Worm (Caenorhabditis elegans) whole organism, midembryonic: ENCODE results near the gene fbxa-127.

ENCODE experiments used
- T22C8.4 ChIP-seq: fragments of 200-800 bp; sonication (Bioruptor generic); IDR thresholded peaks from 2 replicates; pipeline ENCODE4 v1.3.6; 2022; ENCODE audit warnings: missing genetic modification characterization, missing compliant biosample characterization
- cog-1 ChIP-seq: sonication (generic microtip); optimal IDR thresholded peaks from 2 replicates; lab custom pipeline; 2016; ENCODE audit warnings: missing genetic modification characterization, missing compliant biosample characterization
- flt-1 ChIP-seq: fragments of 200-800 bp; sonication (Bioruptor generic); IDR thresholded peaks from 2 replicates; pipeline ENCODE4 v1.3.6; 2022; ENCODE audit warnings: missing genetic modification characterization, missing compliant biosample characterization
- klf-2 ChIP-seq: fragments of 200-800 bp; sonication (Bioruptor generic); conservative IDR thresholded peaks from 2 replicates; pipeline ENCODE4 v1.3.6; 2022; ENCODE audit warnings: missing genetic modification reagents, missing genetic modification characterization, missing compliant biosample characterization
- med-1 ChIP-seq: sonication (generic microtip); optimal IDR thresholded peaks from 2 replicates; lab custom pipeline; 2017; ENCODE audit warnings: missing genetic modification characterization, mild to moderate bottlenecking, missing compliant biosample characterization, antibody characterized with exemption, missing genetic modification reagents; ENCODE audit not compliant: insufficient read depth
- ref-1 ChIP-seq: fragments of 200-800 bp; sonication (Bioruptor generic); conservative IDR thresholded peaks from 2 replicates; pipeline ENCODE4 v1.3.6; 2022; ENCODE audit warnings: missing genetic modification reagents, missing genetic modification characterization, missing compliant biosample characterization
- tab-1 ChIP-seq: fragments of 200-800 bp; sonication (Bioruptor generic); IDR thresholded peaks from 2 replicates; pipeline ENCODE4 v1.3.6; 2022; ENCODE audit warnings: missing genetic modification characterization, missing compliant biosample characterization
- ztf-23 ChIP-seq: fragments of 200-800 bp; sonication (Bioruptor generic); IDR thresholded peaks from 2 replicates; pipeline ENCODE4 v1.3.6; 2022; ENCODE audit warnings: missing genetic modification reagents, missing genetic modification characterization, missing compliant biosample characterization
- ztf-29 ChIP-seq: fragments of 200-800 bp; sonication (Bioruptor generic); IDR thresholded peaks from 2 replicates; pipeline ENCODE4 v1.3.6; 2022; ENCODE audit warnings: missing genetic modification reagents, missing genetic modification characterization, missing compliant biosample characterization

Gene fbxa-127

DNA sequence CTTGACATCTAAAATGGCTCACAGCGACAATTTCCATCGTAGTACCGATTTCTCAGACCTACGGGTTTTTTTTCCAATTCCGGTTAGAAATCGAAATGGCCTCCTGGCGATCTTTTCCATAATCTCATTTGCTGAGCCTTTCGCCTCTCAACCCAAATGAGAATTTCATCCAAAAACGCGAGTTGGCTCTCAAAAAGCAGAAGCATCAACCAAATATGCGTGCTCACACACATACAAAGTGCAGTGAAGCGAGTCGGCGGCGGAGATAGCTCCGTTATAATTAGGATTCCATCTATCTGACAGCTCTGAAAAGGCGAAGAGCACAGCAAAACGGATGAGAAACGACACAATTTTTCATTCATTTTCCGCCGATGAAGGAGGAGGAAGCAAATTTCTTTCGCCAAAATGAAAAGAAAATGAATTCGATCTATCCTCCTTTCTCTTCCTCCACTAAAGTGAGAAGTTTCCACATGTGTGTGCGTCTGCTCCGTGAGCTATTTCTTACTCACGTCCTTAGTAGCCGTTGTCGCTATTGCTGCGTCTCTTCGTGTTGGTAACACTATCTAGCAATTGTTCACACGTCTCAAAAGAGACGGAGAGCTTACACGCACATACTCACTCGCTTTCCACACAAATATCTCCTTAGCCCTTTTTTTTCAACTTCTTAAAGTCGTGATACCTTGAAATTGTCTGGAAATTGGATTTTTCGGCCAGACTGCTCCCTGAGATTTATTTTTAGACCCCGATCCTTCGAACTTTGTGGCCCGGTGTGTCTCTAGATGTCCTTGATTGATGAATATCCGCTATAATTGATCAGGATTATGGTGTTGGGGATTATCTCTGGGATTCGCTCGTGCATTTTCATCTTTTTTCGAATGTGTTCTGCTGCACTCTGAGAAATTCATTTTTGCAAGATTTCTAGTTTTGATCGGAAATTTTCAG lies 23.8 kb downstream of the fbxa-127 start:
- no peak for TF ChIP-seq ref-1 (GFP tag; lab: Robert Waterston, UW)
- TF ChIP-seq flt-1 (GFP tag; lab: Robert Waterston, UW): no peak

DNA sequence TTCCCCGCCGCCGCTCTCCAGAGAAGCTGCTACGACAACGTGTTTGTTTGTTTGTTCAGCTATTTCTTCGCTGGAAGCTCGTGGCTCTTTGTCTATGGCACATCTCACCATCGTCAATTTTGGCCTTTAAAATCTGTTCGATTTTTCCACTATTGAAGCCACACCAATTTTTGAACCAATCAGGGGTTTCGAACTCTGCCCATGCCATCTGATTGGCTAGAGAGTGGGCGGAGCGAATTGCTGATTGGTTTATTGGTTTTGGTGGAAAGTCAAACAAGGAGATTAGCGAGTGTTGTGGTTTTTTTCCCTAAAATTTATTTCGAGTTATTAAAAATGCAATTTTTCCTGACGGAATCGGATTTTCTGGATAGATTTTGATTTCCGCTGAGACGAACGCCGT lies 27.6 kb downstream of the fbxa-127 start:
- TF ChIP-seq med-1 (GFP tag; lab: Kevin White, UChicago) (no peak), tab-1 (GFP tag; lab: Robert Waterston, UW) (no peak), flt-1 (GFP tag; lab: Robert Waterston, UW) (no peak)

DNA sequence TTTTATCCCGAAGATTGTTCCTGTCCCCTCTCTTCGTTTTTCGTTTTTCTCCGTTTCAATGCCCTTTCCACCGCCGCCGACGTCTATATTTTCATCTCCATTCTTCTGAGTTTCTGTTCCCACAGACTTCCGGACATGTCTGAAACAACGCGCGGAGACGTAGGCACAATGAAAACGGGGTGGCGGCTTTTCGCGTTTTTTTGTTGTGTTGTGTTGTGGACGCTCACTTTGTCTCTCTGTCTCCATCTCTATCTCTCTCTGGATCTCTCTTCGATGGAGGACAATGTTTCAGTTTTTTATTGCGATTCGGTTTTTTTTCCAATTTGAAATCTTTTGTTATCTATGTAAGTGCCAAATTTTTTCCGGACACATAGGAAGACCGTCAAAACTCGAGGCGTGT lies 31.4 kb downstream of the fbxa-127 start:
- TF ChIP-seq med-1 (GFP tag; lab: Kevin White, UChicago) (no peak), ztf-23 (GFP tag; lab: Robert Waterston, UW) (no peak), tab-1 (GFP tag; lab: Robert Waterston, UW) (no peak), flt-1 (GFP tag; lab: Robert Waterston, UW) (no peak), ztf-29 (no peak), T22C8.4 (GFP tag; lab: Robert Waterston, UW) (no peak)

DNA sequence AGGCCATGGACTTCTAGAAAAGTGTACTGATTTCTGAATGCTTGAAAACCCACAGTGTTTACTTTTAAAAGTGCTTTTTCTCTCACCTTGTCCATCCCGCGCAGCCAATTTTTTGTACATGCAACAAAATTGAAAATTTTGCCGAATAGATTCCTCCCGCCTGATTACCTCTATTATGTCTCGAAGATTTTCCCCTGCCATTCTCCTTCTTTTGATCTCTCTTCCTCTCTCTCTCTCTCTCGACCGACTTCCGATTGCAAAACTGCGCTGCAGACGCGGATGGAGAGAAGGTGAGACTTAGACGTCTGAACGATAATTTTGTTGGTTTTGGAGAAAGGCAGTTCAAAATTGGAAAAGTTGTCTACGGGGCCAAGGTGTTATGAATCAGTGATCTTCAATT lies 45.9 kb downstream of the fbxa-127 start:
- TF ChIP-seq cog-1 (tag; lab: Kevin White, UChicago) (no peak), ztf-29 (no peak), ztf-23 (GFP tag; lab: Robert Waterston, UW) (no peak), med-1 (GFP tag; lab: Kevin White, UChicago) (no peak), klf-2 (GFP tag; lab: Robert Waterston, UW) (no peak), T22C8.4 (GFP tag; lab: Robert Waterston, UW) (no peak), ref-1 (GFP tag; lab: Robert Waterston, UW) (no peak), flt-1 (GFP tag; lab: Robert Waterston, UW) (no peak), tab-1 (GFP tag; lab: Robert Waterston, UW) (no peak)

DNA sequence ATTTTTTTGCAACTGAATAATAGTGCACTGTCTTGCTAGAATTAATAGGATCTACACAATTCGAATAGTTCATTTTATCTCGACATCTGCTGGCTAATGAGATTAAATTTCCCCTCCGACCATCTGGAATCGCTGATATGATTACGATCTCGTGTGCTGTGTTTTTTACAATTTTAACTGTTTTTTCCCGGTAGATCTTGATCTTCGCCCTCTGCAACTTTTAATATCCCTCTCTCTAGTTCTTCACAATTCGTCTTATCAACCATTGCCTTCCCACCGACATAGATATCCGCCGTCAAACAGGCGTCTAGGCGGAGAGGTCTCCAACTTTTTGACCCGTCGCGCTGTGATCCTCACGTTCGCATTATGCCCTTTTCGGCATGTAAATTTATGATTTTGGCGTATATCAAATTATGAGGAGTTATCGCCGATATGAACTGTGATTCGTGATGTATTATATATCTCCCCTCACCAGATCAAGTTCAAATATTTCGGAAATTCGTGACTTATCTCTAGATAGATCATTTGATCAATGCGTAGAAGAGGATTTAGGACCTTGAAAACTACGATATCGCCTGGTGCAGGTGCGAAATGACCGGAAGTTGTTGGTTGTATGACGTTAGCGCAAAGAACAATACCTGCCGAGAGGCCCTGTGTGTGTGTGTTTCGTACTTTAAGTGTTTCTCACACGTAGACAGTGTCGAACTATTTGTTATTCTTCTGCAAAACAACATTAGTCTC lies 50.2 kb downstream of the fbxa-127 start:
- no peak for TF ChIP-seq ztf-29
- TF ChIP-seq T22C8.4 (GFP tag; lab: Robert Waterston, UW): no peak
- TF ChIP-seq ztf-23 (GFP tag; lab: Robert Waterston, UW): no peak
- TF ChIP-seq ref-1 (GFP tag; lab: Robert Waterston, UW): no peak
- TF ChIP-seq cog-1 (tag; lab: Kevin White, UChicago): no peak
- no peak for TF ChIP-seq tab-1 (GFP tag; lab: Robert Waterston, UW)
- no peak for TF ChIP-seq med-1 (GFP tag; lab: Kevin White, UChicago)
- TF ChIP-seq klf-2 (GFP tag; lab: Robert Waterston, UW): no peak
- TF ChIP-seq flt-1 (GFP tag; lab: Robert Waterston, UW): no peak

DNA sequence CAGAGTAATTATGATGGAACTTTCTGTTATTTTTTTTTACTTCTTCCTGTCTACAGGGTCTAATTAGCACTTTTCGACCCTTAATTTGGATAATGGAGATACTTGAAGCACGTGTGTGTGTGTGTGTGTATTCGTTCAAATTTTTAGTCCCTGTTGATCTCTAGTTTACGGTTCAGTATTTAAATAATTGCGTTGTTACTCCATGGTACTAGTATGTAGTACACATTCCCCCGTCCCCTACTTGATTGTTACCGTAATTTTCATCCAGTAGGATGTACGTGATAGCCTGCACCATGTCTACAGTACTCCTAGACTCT lies 50.7 kb downstream of the fbxa-127 start:
- TF ChIP-seq T22C8.4 (GFP tag; lab: Robert Waterston, UW) (no peak), ztf-29 (no peak), ref-1 (GFP tag; lab: Robert Waterston, UW) (no peak), flt-1 (GFP tag; lab: Robert Waterston, UW) (no peak), cog-1 (tag; lab: Kevin White, UChicago) (no peak), tab-1 (GFP tag; lab: Robert Waterston, UW) (no peak), med-1 (GFP tag; lab: Kevin White, UChicago) (no peak), klf-2 (GFP tag; lab: Robert Waterston, UW) (no peak), ztf-23 (GFP tag; lab: Robert Waterston, UW) (no peak)
